Fruit fly (Drosophila melanogaster): ENCODE data around the gene CG32204.

dm6 chr3L:18988055-18988819 lies 42.4 kb upstream of the CG32204 start, which contains the start of gene CG11619:
- TF ChIP-seq achi (GFP tag; optimal IDR thresholded peaks at IDR 0.05) (no peak), Sox15 (GFP tag; optimal IDR thresholded peaks at IDR 0.05) (peak; percentile 15), fd85E (GFP tag; optimal IDR thresholded peaks at IDR 0.05) (no peak), fkh (GFP tag; optimal IDR thresholded peaks at IDR 0.05) (no peak), CG11762 (GFP tag; optimal IDR thresholded peaks at IDR 0.05; ENCODE audit: insufficient read depth) (no peak)
